Worm (Caenorhabditis elegans): ENCODE measurements around the gene Y39E4B.11.

Y39E4B.11 gene

DNA sequence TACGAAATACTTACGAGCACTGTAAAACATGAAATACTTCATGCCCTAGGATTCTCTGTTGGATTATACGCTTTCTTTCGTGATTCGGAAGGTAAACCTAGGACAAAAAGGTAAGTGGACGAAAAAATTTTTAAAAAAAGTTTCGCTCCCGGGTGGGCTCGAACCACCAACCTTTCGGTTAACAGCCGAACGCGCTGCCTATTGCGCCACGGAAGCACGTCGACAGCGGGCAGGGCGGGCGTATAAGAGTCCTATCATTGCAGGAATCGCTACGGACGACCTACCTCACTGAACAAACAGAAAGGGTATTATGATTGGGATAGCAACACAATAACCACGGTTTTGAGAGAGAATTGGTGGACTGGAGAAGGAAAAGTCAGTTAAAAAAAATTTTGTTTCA, 20.2 kb downstream of the Y39E4B.11 start:
- TF ChIP-seq rnt-1 (tag; optimal IDR thresholded peaks at IDR 0.05): peak; percentile 53
- no peak for TF ChIP-seq unc-86 (tag; optimal IDR thresholded peaks at IDR 0.05)
- peak; percentile 9 for TF ChIP-seq lin-13 (GFP tag; optimal IDR thresholded peaks at IDR 0.05)
- TF ChIP-seq nhr-90 (tag; optimal IDR thresholded peaks at IDR 0.05; ENCODE audit: poor library complexity): peak; percentile 41
- TF ChIP-seq nhr-77 (tag; optimal IDR thresholded peaks at IDR 0.05): no peak
- TF ChIP-seq lir-3 (tag; optimal IDR thresholded peaks at IDR 0.05; ENCODE audit: poor library complexity): no peak
- no peak for TF ChIP-seq fos-1 (tag; optimal IDR thresholded peaks at IDR 0.05)
- no peak for TF ChIP-seq lin-39 (tag; optimal IDR thresholded peaks at IDR 0.05)
- peak; percentile 45 for TF ChIP-seq nhr-47 (tag; optimal IDR thresholded peaks at IDR 0.05)
- TF ChIP-seq mab-9 (GFP tag; IDR thresholded peaks at IDR 0.05): no peak
- no peak for TF ChIP-seq ama-1 (optimal IDR thresholded peaks at IDR 0.05)
- no peak for TF ChIP-seq lin-14 (GFP tag; optimal IDR thresholded peaks at IDR 0.05)
- TF ChIP-seq vab-15 (tag; optimal IDR thresholded peaks at IDR 0.05): no peak
- no peak for TF ChIP-seq lin-15B (tag; optimal IDR thresholded peaks at IDR 0.05)
- TF ChIP-seq dsc-1 (tag; optimal IDR thresholded peaks at IDR 0.05): peak; percentile 24
- no peak for TF ChIP-seq tlp-1 (tag; optimal IDR thresholded peaks at IDR 0.05)
- TF ChIP-seq efl-3 (GFP tag; optimal IDR thresholded peaks at IDR 0.05): no peak
- no peak for TF ChIP-seq pqm-1 (tag; optimal IDR thresholded peaks at IDR 0.05)
- no peak for TF ChIP-seq ets-5 (GFP tag; IDR thresholded peaks at IDR 0.05)
- TF ChIP-seq swsn-7 (tag; optimal IDR thresholded peaks at IDR 0.05): no peak
- TF ChIP-seq egl-27 (tag; optimal IDR thresholded peaks at IDR 0.05): no peak
- TF ChIP-seq nhr-84 (tag; optimal IDR thresholded peaks at IDR 0.05): no peak
- TF ChIP-seq nhr-237 (tag; optimal IDR thresholded peaks at IDR 0.05): no peak
- TF ChIP-seq unc-30 (tag; optimal IDR thresholded peaks at IDR 0.05): no peak
- peak; percentile 22; the same call in 1 of the 2 replicates for TF ChIP-seq nhr-19 (GFP tag; conservative IDR thresholded peaks at IDR 0.05)
- TF ChIP-seq isw-1 (GFP tag; IDR thresholded peaks at IDR 0.05): no peak
- TF ChIP-seq zip-4 (GFP tag; optimal IDR thresholded peaks at IDR 0.05): no peak
- no peak for TF ChIP-seq blmp-1 (tag; optimal IDR thresholded peaks at IDR 0.05)
- no peak for TF ChIP-seq F16B12.6 (tag; optimal IDR thresholded peaks at IDR 0.05)
- TF ChIP-seq fkh-8 (tag; optimal IDR thresholded peaks at IDR 0.05): no peak
- TF ChIP-seq sptf-1 (tag; optimal IDR thresholded peaks at IDR 0.05): no peak
- peak in 1 of 2 experiments; percentile 35 for TF ChIP-seq lsy-2 (tag; optimal IDR thresholded peaks at IDR 0.05)
- no peak for TF ChIP-seq hlh-4 (tag; optimal IDR thresholded peaks at IDR 0.05)
- peak; percentile 4 for TF ChIP-seq tbx-2 (tag; optimal IDR thresholded peaks at IDR 0.05)
- no peak for TF ChIP-seq pag-3 (tag; optimal IDR thresholded peaks at IDR 0.05; ENCODE audit: borderline replicate concordance, insufficient read depth)
- TF ChIP-seq grh-1 (GFP tag; IDR thresholded peaks at IDR 0.05): no peak
- TF ChIP-seq nhr-20 (tag; optimal IDR thresholded peaks at IDR 0.05): peak; percentile 20
- TF ChIP-seq sup-37 (GFP tag; optimal IDR thresholded peaks at IDR 0.05): no peak
- peak in 1 of 2 experiments; percentile 43 for TF ChIP-seq lin-35 (GFP tag; optimal IDR thresholded peaks at IDR 0.05)
- no peak for TF ChIP-seq hlh-17 (GFP tag; optimal IDR thresholded peaks at IDR 0.05; ENCODE audit: borderline replicate concordance)
- peak in 2 of 3 experiments; percentile 23 to 30 for TF ChIP-seq dpl-1 (GFP tag; optimal IDR thresholded peaks at IDR 0.05)
- no peak for TF ChIP-seq sox-4 (tag; optimal IDR thresholded peaks at IDR 0.05)
- TF ChIP-seq mef-2 (tag; optimal IDR thresholded peaks at IDR 0.05): no peak
- no peak for TF ChIP-seq ztf-11 (tag; optimal IDR thresholded peaks at IDR 0.05)
- TF ChIP-seq nhr-85 (tag): no peak
- TF ChIP-seq mdl-1 (tag; optimal IDR thresholded peaks at IDR 0.05): peak in 1 of 2 experiments; percentile 4
- TF ChIP-seq pax-3 (tag; optimal IDR thresholded peaks at IDR 0.05): no peak
- TF ChIP-seq fkh-10 (GFP tag; optimal IDR thresholded peaks at IDR 0.05): no peak
- no peak for TF ChIP-seq fkh-4 (tag; optimal IDR thresholded peaks at IDR 0.05; ENCODE audit: borderline replicate concordance)
- no peak for TF ChIP-seq aha-1 (tag; optimal IDR thresholded peaks at IDR 0.05)
- no peak for TF ChIP-seq mep-1 (tag; optimal IDR thresholded peaks at IDR 0.05)
- no peak for TF ChIP-seq ztf-4 (tag; optimal IDR thresholded peaks at IDR 0.05)
- no peak for TF ChIP-seq ces-1 (GFP tag; optimal IDR thresholded peaks at IDR 0.05)
- no peak for TF ChIP-seq aly-2 (tag; optimal IDR thresholded peaks at IDR 0.05)

Data from whole organism, L1 larva.